Fruit fly (Drosophila melanogaster) whole organism, adult: ENCODE measurements around the gene CG5890.

ENCODE experiments used
- CG11617 ChIP-seq: fragments of 200-800 bp; sonication (Bioruptor generic); optimal IDR thresholded peaks from 2 replicates; lab custom pipeline; 2017; ENCODE audit warnings: mild to moderate bottlenecking, missing biosample characterization, missing genetic modification reagents, missing genetic modification characterization
- CG12768 ChIP-seq: fragments of 200-800 bp; sonication (Bioruptor generic); optimal IDR thresholded peaks from 2 replicates; lab custom pipeline; 2017; ENCODE audit warnings: missing biosample characterization, missing genetic modification characterization, mild to moderate bottlenecking, moderate library complexity, missing genetic modification reagents
- CG1620 ChIP-seq: fragments of 200-800 bp; sonication (Bioruptor generic); optimal IDR thresholded peaks from 2 replicates; lab custom pipeline; 2016; ENCODE audit warnings: missing biosample characterization, missing genetic modification characterization
- CG7045 ChIP-seq: fragments of 200-800 bp; sonication (Bioruptor generic); optimal IDR thresholded peaks from 2 replicates; lab custom pipeline; 2017; ENCODE audit warnings: missing biosample characterization, mild to moderate bottlenecking, missing genetic modification characterization
- CG7101 ChIP-seq: fragments of 200-800 bp; sonication (Bioruptor generic); optimal IDR thresholded peaks from 2 replicates; lab custom pipeline; 2018; ENCODE audit warnings: missing biosample characterization, mild to moderate bottlenecking, missing genetic modification characterization, moderate library complexity
- Crg-1 ChIP-seq: fragments of 200-800 bp; sonication (Bioruptor generic); optimal IDR thresholded peaks from 2 replicates; lab custom pipeline; 2016; ENCODE audit warnings: missing biosample characterization, missing genetic modification characterization
- Hr96 ChIP-seq: fragments of 200-800 bp; sonication (Bioruptor generic); optimal IDR thresholded peaks from 2 replicates; lab custom pipeline; 2016; ENCODE audit warnings: missing biosample characterization, missing genetic modification characterization
- Mnt ChIP-seq: fragments of 200-800 bp; sonication (Bioruptor generic); optimal IDR thresholded peaks from 2 replicates; lab custom pipeline; 2016; ENCODE audit warnings: missing biosample characterization, mild to moderate bottlenecking, missing genetic modification characterization
- bab1 ChIP-seq: fragments of 200-800 bp; sonication (Bioruptor generic); optimal IDR thresholded peaks from 3 replicates; lab custom pipeline; 2019; ENCODE audit warnings: missing biosample characterization, mild to moderate bottlenecking, missing genetic modification characterization, moderate library complexity
- cic ChIP-seq: fragments of 200-800 bp; sonication (Bioruptor generic); optimal IDR thresholded peaks from 2 replicates; lab custom pipeline; 2017; ENCODE audit warnings: missing biosample characterization, mild to moderate bottlenecking, missing genetic modification characterization, moderate library complexity
- cnc ChIP-seq, 2 experiments: fragments of >200 bp; optimal IDR thresholded peaks; 2 replicates each; lab custom pipeline; 2017
- kay ChIP-seq: fragments of 200-800 bp; sonication (Bioruptor generic); peaks from one replicate; lab custom pipeline; 2016; ENCODE audit warnings: missing biosample characterization, missing genetic modification characterization, borderline replicate concordance
- ovo ChIP-seq: fragments of 200-800 bp; sonication (Bioruptor generic); optimal IDR thresholded peaks from 2 replicates; lab custom pipeline; 2016; ENCODE audit warnings: missing biosample characterization, missing genetic modification characterization
- tj ChIP-seq: fragments of 200-800 bp; sonication (Bioruptor generic); optimal IDR thresholded peaks from 3 replicates; lab custom pipeline; 2017; ENCODE audit warnings: missing biosample characterization, mild to moderate bottlenecking, missing genetic modification characterization, moderate library complexity
- toe ChIP-seq: fragments of 200-800 bp; sonication (Bioruptor generic); optimal IDR thresholded peaks from 2 replicates; lab custom pipeline; 2016; ENCODE audit warnings: missing biosample characterization, missing genetic modification characterization

The CG5890 gene

dm6 chr3R:25895522-25895921 is 39.6 kb downstream of the CG5890 start, which contains the start of gene Sodq:
Gene Sodq, plus strand, starts transcription at chr3R:25895822.
- TF ChIP-seq bab1 (GFP tag; lab: Kevin White, UChicago), result no peak
- no peak for TF ChIP-seq ovo (GFP tag; lab: Kevin White, UChicago)
- no peak for TF ChIP-seq toe (GFP tag; lab: Kevin White, UChicago)
- TF ChIP-seq Hr96, result no peak
- no peak for TF ChIP-seq Mnt (GFP tag; lab: Kevin White, UChicago)

DNA sequence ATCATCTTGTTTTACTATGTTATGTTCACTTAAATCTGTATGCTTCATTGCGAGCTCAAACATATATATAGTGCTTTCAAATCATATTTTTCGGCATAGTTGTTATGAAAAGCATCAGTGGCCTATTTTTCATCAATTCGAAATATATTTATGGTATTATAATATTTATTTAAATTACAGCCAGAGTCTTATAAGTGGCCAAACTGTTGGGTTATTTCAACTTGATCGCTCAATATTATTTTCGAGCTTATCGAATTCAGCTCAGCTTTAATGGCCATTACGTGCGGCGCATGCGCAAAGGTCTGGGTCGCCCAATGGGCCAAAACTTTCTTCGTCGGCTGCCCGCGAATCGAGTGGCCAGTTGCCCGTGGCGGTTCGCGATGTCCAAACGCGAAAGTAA is 41.2 kb downstream of the CG5890 start, which contains the start of gene Mco3:
Gene Mco3, plus strand, starts transcription at position 301 of the 400 bp plus-strand sequence.
- no peak for TF ChIP-seq CG1620 (GFP tag; lab: Kevin White, UChicago)
- TF ChIP-seq CG7045 (GFP tag; lab: Kevin White, UChicago), result no peak
- no peak for TF ChIP-seq CG7101 (tag; lab: Kevin White, UChicago)

- no peak for TF ChIP-seq Mnt (GFP tag; lab: Kevin White, UChicago)
- TF ChIP-seq kay (GFP tag; lab: Kevin White, UChicago), result peak; percentile 8
Observed at dm6 chr3R:25899690-25900089, 43.7 kb downstream of the CG5890 start, which contains the start of gene CG31091. Gene CG31091, plus strand, starts transcription at chr3R:25899903.

DNA sequence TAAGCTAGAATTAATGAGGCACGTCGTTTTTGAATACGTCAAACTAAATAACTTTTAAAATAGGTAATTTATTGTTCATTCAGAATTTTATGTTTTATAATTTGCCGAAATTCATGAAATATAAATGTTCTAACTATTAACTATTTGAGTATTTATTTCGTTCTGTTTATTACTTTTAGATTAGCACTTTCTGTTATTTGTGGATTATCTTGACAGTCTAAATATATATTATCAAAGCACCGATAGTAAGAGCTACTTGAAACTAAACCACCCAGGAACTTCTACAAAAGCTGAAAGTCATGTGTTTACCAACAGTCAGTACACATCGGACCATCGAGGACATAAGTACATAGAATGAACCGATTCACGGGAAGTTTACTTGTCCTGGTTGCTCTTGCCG is 46.4 kb downstream of the CG5890 start, which contains the start of gene CG31089:
Gene CG31089, plus strand, starts transcription at position 301 of the 400 bp plus-strand sequence.
- TF ChIP-seq Hr96, result no peak
- TF ChIP-seq kay (GFP tag; lab: Kevin White, UChicago), result peak; percentile 21

DNA sequence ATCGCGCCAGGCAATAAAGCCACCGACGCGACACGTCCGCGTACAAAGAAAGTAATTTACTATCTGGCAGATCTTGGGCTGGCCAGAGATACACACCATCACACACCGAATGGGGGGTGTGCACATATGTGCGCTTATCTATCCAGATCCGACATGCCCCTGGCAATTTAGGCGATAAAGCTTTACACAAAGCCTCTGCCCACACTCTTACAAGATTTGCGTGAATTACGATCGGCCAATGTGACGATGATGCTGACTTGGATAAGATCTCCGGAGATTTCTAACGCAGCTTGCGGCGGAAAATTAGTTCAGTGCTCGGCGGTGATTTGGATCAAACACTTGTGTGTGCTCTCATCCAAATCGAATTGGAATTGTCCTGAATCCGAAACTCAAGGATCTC is 50.8 kb downstream of the CG5890 start, which contains the start of gene kumpel:
Gene kumpel, plus strand, starts transcription at position 301 of the 400 bp plus-strand sequence.
- TF ChIP-seq cic (GFP tag; lab: Kevin White, UChicago) (peak; percentile 62), kay (GFP tag; lab: Kevin White, UChicago) (no peak), CG12768 (peak; percentile 29)

dm6 chr3R:25919912-25920311 is 64.0 kb downstream of the CG5890 start:
- TF ChIP-seq tj (no peak), cic (GFP tag; lab: Kevin White, UChicago) (no peak), Hr96 (no peak), cnc (optimal IDR thresholded peaks at IDR 0.05; lab: Kevin White, UChicago) (no peak), CG7045 (GFP tag; lab: Kevin White, UChicago) (no peak), kay (GFP tag; lab: Kevin White, UChicago) (no peak), Mnt (GFP tag; lab: Kevin White, UChicago) (no peak), CG1620 (GFP tag; lab: Kevin White, UChicago) (no peak), CG11617 (GFP tag; lab: Kevin White, UChicago) (no peak), Crg-1 (GFP tag; lab: Kevin White, UChicago) (no peak)
